Fruit fly (Drosophila melanogaster): ENCODE results near the gene CG10600.

CG10600 gene

dm6 chr2L:18822805-18823204 is 16.7 kb downstream of the CG10600 start (continued):
- TF ChIP-seq CG12769 (tag; optimal IDR thresholded peaks at IDR 0.05) (no peak), unpg (GFP tag; optimal IDR thresholded peaks at IDR 0.05) (peak; percentile 54), Poxn (GFP tag; IDR thresholded peaks at IDR 0.05) (no peak), nerfin-1 (tag; optimal IDR thresholded peaks at IDR 0.05) (peak; percentile 57), CG43689 (GFP tag; IDR thresholded peaks at IDR 0.05) (0 out of 2 replicates have a peak, but pooled peaks have one; percentile 23), Ada2b (GFP tag; IDR thresholded peaks at IDR 0.05) (no peak), CG15479 (GFP tag; optimal IDR thresholded peaks at IDR 0.05) (no peak), YL-1 (GFP tag; optimal IDR thresholded peaks at IDR 0.05) (no peak), CG9437 (GFP tag; optimal IDR thresholded peaks at IDR 0.05) (no peak), CG9609 (GFP tag; optimal IDR thresholded peaks at IDR 0.05) (no peak), lilli (GFP tag; optimal IDR thresholded peaks at IDR 0.05) (no peak), bab2 (GFP tag; optimal IDR thresholded peaks at IDR 0.05) (peak; percentile 60), CG7745 (tag; optimal IDR thresholded peaks at IDR 0.05) (no peak), CG4328 (GFP tag; optimal IDR thresholded peaks at IDR 0.05) (peak; percentile 59), CG4617 (GFP tag; optimal IDR thresholded peaks at IDR 0.05; ENCODE audit: borderline replicate concordance) (no peak), CG32767 (GFP tag; IDR thresholded peaks at IDR 0.05) (no peak), prd (optimal IDR thresholded peaks at IDR 0.05) (no peak), prd (GFP tag; IDR thresholded peaks at IDR 0.05) (no peak), CG33213 (GFP tag; optimal IDR thresholded peaks at IDR 0.05) (peak; percentile 60), Opbp (GFP tag; IDR thresholded peaks at IDR 0.05; ENCODE audit: partially characterized antibody) (no peak), sd (tag; optimal IDR thresholded peaks at IDR 0.05) (no peak), Fer1 (GFP tag; optimal IDR thresholded peaks at IDR 0.05) (peak; percentile 50), Awh (GFP tag; IDR thresholded peaks at IDR 0.05) (peak; percentile 78; the same call in 1 of the 2 replicates), gcm (GFP tag; optimal IDR thresholded peaks at IDR 0.05) (peak; percentile 16), CG4854 (GFP tag; optimal IDR thresholded peaks at IDR 0.05) (no peak), CG6272 (GFP tag; IDR thresholded peaks at IDR 0.05) (no peak), phol (tag; optimal IDR thresholded peaks at IDR 0.05) (no peak), sob (GFP tag; IDR thresholded peaks at IDR 0.05) (peak; percentile 69), otp (GFP tag; IDR thresholded peaks at IDR 0.05) (0 out of 3 replicates have a peak, but pooled peaks have one; percentile 49), Hr78 (GFP tag; optimal IDR thresholded peaks at IDR 0.05) (no peak), CG14014 (GFP tag; IDR thresholded peaks at IDR 0.05) (peak; percentile 72; the same call in 1 of the 2 replicates), Ptx1 (GFP tag; IDR thresholded peaks at IDR 0.05) (no peak), zen2 (GFP tag; IDR thresholded peaks at IDR 0.05; ENCODE audit: partially characterized antibody) (no peak), mirr (GFP tag; optimal IDR thresholded peaks at IDR 0.05) (peak; percentile 76), CG11696 (GFP tag; IDR thresholded peaks at IDR 0.05) (no peak), seq (GFP tag; IDR thresholded peaks at IDR 0.05) (no peak), gro (GFP tag; optimal IDR thresholded peaks at IDR 0.05) (no peak), gsb-n (tag; optimal IDR thresholded peaks at IDR 0.05) (peak; percentile 48), az2 (GFP tag; optimal IDR thresholded peaks at IDR 0.05) (no peak), CG16863 (GFP tag; optimal IDR thresholded peaks at IDR 0.05) (peak; percentile 6), salm (tag; optimal IDR thresholded peaks at IDR 0.05) (no peak), CG12071 (GFP tag; optimal IDR thresholded peaks at IDR 0.05) (peak; percentile 60), dpn (GFP tag; optimal IDR thresholded peaks at IDR 0.05) (peak in 1 of 2 experiments; percentile 18), gem (tag; optimal IDR thresholded peaks at IDR 0.05) (peak; percentile 43), Lim3 (GFP tag; IDR thresholded peaks at IDR 0.05) (no peak), Nf-YA (GFP tag; IDR thresholded peaks at IDR 0.05) (no peak), CG17385 (GFP tag; optimal IDR thresholded peaks at IDR 0.05) (peak; percentile 22), sens (GFP tag) (peak; percentile 85), Chrac-16 (GFP tag; optimal IDR thresholded peaks at IDR 0.05) (no peak), CG17829 (tag; optimal IDR thresholded peaks at IDR 0.05) (no peak), CG1647 (GFP tag; optimal IDR thresholded peaks at IDR 0.05) (no peak), fd96Cb (tag; optimal IDR thresholded peaks at IDR 0.05) (no peak)

All from whole organism, embryonic.